Fruit fly (Drosophila melanogaster): ENCODE measurements around the gene betaTub97EF.

Gene betaTub97EF

dm6 chr3R:27988647-27989430 lies 655 bp upstream of the betaTub97EF start (continued):
- TF ChIP-seq CG13287 (GFP tag; IDR thresholded peaks at IDR 0.05; ENCODE audit: partially characterized antibody) (no peak), tna (GFP tag; IDR thresholded peaks at IDR 0.05; ENCODE audit: partially characterized antibody) (no peak), psq (GFP tag; optimal IDR thresholded peaks at IDR 0.05) (no peak), ase (GFP tag; IDR thresholded peaks at IDR 0.05) (peak; percentile 37; the same call in 1 of the 3 replicates), lilli (GFP tag; optimal IDR thresholded peaks at IDR 0.05) (no peak), CG4820 (GFP tag; optimal IDR thresholded peaks at IDR 0.05) (peak; percentile 11), sd (tag; optimal IDR thresholded peaks at IDR 0.05) (peak; percentile 49), NfI (GFP tag; optimal IDR thresholded peaks at IDR 0.05) (peak; percentile 56), E2f2 (GFP tag; IDR thresholded peaks at IDR 0.05) (no peak), CG12219 (GFP tag; optimal IDR thresholded peaks at IDR 0.05) (no peak), CG4424 (GFP tag; optimal IDR thresholded peaks at IDR 0.05) (peak; percentile 60), Doc3 (GFP tag; IDR thresholded peaks at IDR 0.05; ENCODE audit: partially characterized antibody) (no peak), CG8478 (optimal IDR thresholded peaks at IDR 0.05) (no peak), HLH4C (GFP tag; IDR thresholded peaks at IDR 0.05; ENCODE audit: partially characterized antibody) (no peak), CG11560 (tag; IDR thresholded peaks at IDR 0.05) (no peak), tgo (GFP tag; IDR thresholded peaks at IDR 0.05) (peak; percentile 62), Elba2 (GFP tag; optimal IDR thresholded peaks at IDR 0.05) (no peak), CG3726 (GFP tag; IDR thresholded peaks at IDR 0.05) (no peak), chinmo (GFP tag; IDR thresholded peaks at IDR 0.05; ENCODE audit: partially characterized antibody) (0 out of 4 replicates have a peak, but pooled peaks have one; percentile 72), CG18764 (GFP tag; optimal IDR thresholded peaks at IDR 0.05) (no peak), CG8944 (GFP tag; optimal IDR thresholded peaks at IDR 0.05) (peak; percentile 36), hth (optimal IDR thresholded peaks at IDR 0.05) (no peak), CG11695 (GFP tag; IDR thresholded peaks at IDR 0.05) (no peak), lab (GFP tag; optimal IDR thresholded peaks at IDR 0.05) (peak; percentile 19), D (optimal IDR thresholded peaks at IDR 0.05) (no peak), D (GFP tag; optimal IDR thresholded peaks at IDR 0.05) (peak; percentile 24), row (GFP tag; IDR thresholded peaks at IDR 0.05) (peak; percentile 76), CG2116 (GFP tag; optimal IDR thresholded peaks at IDR 0.05) (no peak), Eip74EF (GFP tag; optimal IDR thresholded peaks at IDR 0.05) (no peak), D19A (tag; optimal IDR thresholded peaks at IDR 0.05) (no peak), CG4360 (GFP tag; IDR thresholded peaks at IDR 0.05) (no peak), Lpt (GFP tag; optimal IDR thresholded peaks at IDR 0.05) (no peak), CG17359 (tag; optimal IDR thresholded peaks at IDR 0.05) (peak; percentile 6), nerfin-2 (GFP tag; IDR thresholded peaks at IDR 0.05; ENCODE audit: partially characterized antibody) (no peak), tup (GFP tag; optimal IDR thresholded peaks at IDR 0.05) (no peak), CG17186 (GFP tag; optimal IDR thresholded peaks at IDR 0.05) (no peak), sob (GFP tag; IDR thresholded peaks at IDR 0.05) (peak; percentile 18; the same call in 1 of the 2 replicates), Max (GFP tag; optimal IDR thresholded peaks at IDR 0.05) (no peak), gt (GFP tag; IDR thresholded peaks at IDR 0.05) (no peak), MESR4 (GFP tag; optimal IDR thresholded peaks at IDR 0.05) (no peak), CG31365 (tag; optimal IDR thresholded peaks at IDR 0.05) (no peak), CG9437 (GFP tag; optimal IDR thresholded peaks at IDR 0.05) (peak; percentile 65), trem (tag; optimal IDR thresholded peaks at IDR 0.05) (no peak), CkIIα-i1 (GFP tag; IDR thresholded peaks at IDR 0.05) (no peak), sc (optimal IDR thresholded peaks at IDR 0.05) (no peak), sc (GFP tag; optimal IDR thresholded peaks at IDR 0.05) (no peak), Hand (GFP tag; optimal IDR thresholded peaks at IDR 0.05) (no peak), CG7928 (GFP tag; optimal IDR thresholded peaks at IDR 0.05) (no peak), repo (GFP tag; optimal IDR thresholded peaks at IDR 0.05) (no peak), Rfx (GFP tag; IDR thresholded peaks at IDR 0.05) (peak; percentile 60)
